Fruit fly (Drosophila melanogaster) S2 (cell line): ENCODE results near the gene CG3281.

Experiments
- CG8478 ChIP-seq: fragments of >200 bp; optimal IDR thresholded peaks from 2 replicates; lab custom pipeline; 2018
- CTCF ChIP-seq, 2 experiments: fragments of >200 bp; optimal IDR thresholded peaks; 2 replicates each; lab custom pipeline; 2018

dm6 chr3R:11937427-11938114 is 25.0 kb downstream of the CG3281 start:
- no peak for TF ChIP-seq CG8478 (lab: Kevin White, UChicago)
- no peak for TF ChIP-seq CTCF (optimal IDR thresholded peaks at IDR 0.05; lab: Kevin White, UChicago)
